Worm (Caenorhabditis elegans): ENCODE results near the gene K12H6.2.

The K12H6.2 gene

ce11 chrII:2859873-2860821 lies 44.8 kb upstream of the K12H6.2 start (continued):
- peak; percentile 31 for TF ChIP-seq gei-8 (GFP tag; optimal IDR thresholded peaks at IDR 0.05)
- peak; percentile 5 for TF ChIP-seq mes-2 (tag; optimal IDR thresholded peaks at IDR 0.05; ENCODE audit: poor library complexity, severe bottlenecking)

ce11 chrII:2859315-2859714 lies 44.0 kb upstream of the K12H6.2 start:
- TF ChIP-seq lim-7 (GFP tag; IDR thresholded peaks at IDR 0.05) (no peak), ceh-62 (tag; optimal IDR thresholded peaks at IDR 0.05) (no peak), mep-1 (tag; optimal IDR thresholded peaks at IDR 0.05) (no peak), F10B5.3 (tag; optimal IDR thresholded peaks at IDR 0.05) (no peak), F37D6.2 (tag; optimal IDR thresholded peaks at IDR 0.05) (no peak), vab-7 (GFP tag; IDR thresholded peaks at IDR 0.05) (no peak)

- no peak for TF ChIP-seq nhr-10 (tag; optimal IDR thresholded peaks at IDR 0.05)
- TF ChIP-seq arid-1 (GFP tag; conservative IDR thresholded peaks at IDR 0.05): no peak
- no peak for TF ChIP-seq unc-39 (tag; optimal IDR thresholded peaks at IDR 0.05)
- TF ChIP-seq nhr-28 (tag; optimal IDR thresholded peaks at IDR 0.05): peak; percentile 57
- no peak for TF ChIP-seq dmd-8 (GFP tag; IDR thresholded peaks at IDR 0.05)
- TF ChIP-seq hlh-30 (tag; optimal IDR thresholded peaks at IDR 0.05; ENCODE audit: insufficient read depth): peak; percentile 17
- TF ChIP-seq F49E8.2 (tag; optimal IDR thresholded peaks at IDR 0.05; ENCODE audit: borderline replicate concordance): no peak
- TF ChIP-seq fos-1 (tag; optimal IDR thresholded peaks at IDR 0.05): no peak
Measured at ce11 chrII:2858851-2859250, 43.5 kb upstream of the K12H6.2 start.

ce11 chrII:2857559-2857958 lies 42.2 kb upstream of the K12H6.2 start:
- TF ChIP-seq nhr-28 (tag; optimal IDR thresholded peaks at IDR 0.05) (peak; percentile 98), mxl-3 (GFP tag; optimal IDR thresholded peaks at IDR 0.05) (peak; percentile 4), hlh-11 (tag; optimal IDR thresholded peaks at IDR 0.05) (peak; percentile 40), dve-1 (tag; optimal IDR thresholded peaks at IDR 0.05; ENCODE audit: insufficient read depth) (no peak), zag-1 (tag; optimal IDR thresholded peaks at IDR 0.05) (no peak), pqm-1 (tag; optimal IDR thresholded peaks at IDR 0.05) (no peak), nhr-41 (GFP tag; IDR thresholded peaks at IDR 0.05) (peak; percentile 22; the same call in 1 of the 2 replicates), nhr-237 (tag; optimal IDR thresholded peaks at IDR 0.05) (no peak), hlh-30 (tag; optimal IDR thresholded peaks at IDR 0.05; ENCODE audit: insufficient read depth) (no peak), T20F7.1 (GFP tag; optimal IDR thresholded peaks at IDR 0.05) (no peak), F26F4.8 (GFP tag; conservative IDR thresholded peaks at IDR 0.05) (no peak), nhr-42 (GFP tag; IDR thresholded peaks at IDR 0.05) (no peak), aha-1 (tag) (peak; percentile 28), Y48G9A.11 (GFP tag; IDR thresholded peaks at IDR 0.05) (no peak), egl-27 (tag; optimal IDR thresholded peaks at IDR 0.05) (no peak), mdl-1 (tag; optimal IDR thresholded peaks at IDR 0.05) (peak in 1 of 2 experiments; percentile 15), mdt-29 (GFP tag; IDR thresholded peaks at IDR 0.05) (no peak), F10B5.3 (tag; optimal IDR thresholded peaks at IDR 0.05) (no peak), arid-1 (GFP tag; conservative IDR thresholded peaks at IDR 0.05) (no peak), vab-7 (GFP tag; IDR thresholded peaks at IDR 0.05) (no peak), hif-1 (tag; optimal IDR thresholded peaks at IDR 0.05) (no peak), nhr-48 (tag; optimal IDR thresholded peaks at IDR 0.05) (peak; percentile 58), zip-2 (tag; optimal IDR thresholded peaks at IDR 0.05) (no peak), dmd-9 (GFP tag; IDR thresholded peaks at IDR 0.05) (no peak), ceh-82 (tag; optimal IDR thresholded peaks at IDR 0.05) (no peak)
